Worm (Caenorhabditis elegans) whole organism, young adult: Measurements from ENCODE around the gene cox-17.
A peak's percentile ranks its signal among the peaks of the same experiment; 100 is the strongest.
"Not testable (repeated sequence)": the region's sequence is repeated elsewhere in the genome, so short reads cannot be mapped to it uniquely, and the experiment has no call there.

ENCODE experiments used
- B0261.1 ChIP-seq: sonication (generic microtip); optimal IDR thresholded peaks from 2 replicates; lab custom pipeline; 2016; ENCODE audit warnings: mild to moderate bottlenecking, missing genetic modification characterization, moderate library complexity, missing compliant biosample characterization
- D2030.7 ChIP-seq: fragments of 200-800 bp; sonication (Bioruptor generic); IDR thresholded peaks from 2 replicates; pipeline ENCODE4 v1.3.6; 2022; ENCODE audit warnings: missing genetic modification reagents, missing genetic modification characterization, missing compliant biosample characterization
- F22D6.2 ChIP-seq: sonication (generic microtip); optimal IDR thresholded peaks from 2 replicates; lab custom pipeline; 2016; ENCODE audit warnings: mild to moderate bottlenecking, missing genetic modification characterization, missing compliant biosample characterization
- F23B12.7 ChIP-seq: sonication (generic microtip); optimal IDR thresholded peaks from 2 replicates; lab custom pipeline; 2017; ENCODE audit warnings: missing genetic modification characterization, mild to moderate bottlenecking, missing compliant biosample characterization, antibody characterized with exemption, moderate library complexity; ENCODE audit not compliant: insufficient read depth
- F33H1.4 ChIP-seq: fragments of 200-800 bp; sonication (Bioruptor generic); IDR thresholded peaks from 2 replicates; pipeline ENCODE4 v1.3.6; 2022; ENCODE audit warnings: missing genetic modification reagents, missing genetic modification characterization, missing compliant biosample characterization
- F37B4.10 ChIP-seq: fragments of 200-800 bp; sonication (Bioruptor generic); IDR thresholded peaks from 2 replicates; pipeline ENCODE4 v1.3.6; 2022; ENCODE audit warnings: missing genetic modification characterization, missing compliant biosample characterization
- F49E8.2 ChIP-seq: sonication (generic microtip); optimal IDR thresholded peaks from 3 replicates; lab custom pipeline; 2017; ENCODE audit warnings: missing genetic modification characterization, mild to moderate bottlenecking, missing compliant biosample characterization, antibody characterized with exemption, moderate library complexity; ENCODE audit not compliant: insufficient read depth
- Y53G8AR.9 ChIP-seq: fragments of 200-800 bp; sonication (Bioruptor generic); conservative IDR thresholded peaks from 2 replicates; pipeline ENCODE4 v1.3.6; 2022; ENCODE audit warnings: missing genetic modification reagents, missing genetic modification characterization, missing compliant biosample characterization
- ama-1 ChIP-seq, 3 experiments: fragments of 150-350 bp in 1 of 3; sonication (generic microtip) in 2 of 3; optimal IDR thresholded peaks; 2 replicates each; lab custom pipeline; 2014 to 2018; ENCODE audit warnings: missing biosample characterization in 2 of 3, missing genetic modification characterization in 2 of 3, missing genetic modification reagents in 2 of 3
- atf-7 ChIP-seq: sonication (generic microtip); optimal IDR thresholded peaks from 2 replicates; lab custom pipeline; 2017; ENCODE audit warnings: mild to moderate bottlenecking, missing genetic modification characterization, missing compliant biosample characterization
- attf-3 ChIP-seq: fragments of 200-800 bp; sonication (Bioruptor generic); conservative IDR thresholded peaks from 2 replicates; pipeline ENCODE4 v1.3.6; 2022; ENCODE audit warnings: missing genetic modification reagents, missing genetic modification characterization, missing compliant biosample characterization
- bed-1 ChIP-seq: fragments of 200-800 bp; sonication (Bioruptor generic); IDR thresholded peaks from 2 replicates; pipeline ENCODE4 v1.3.6; 2022; ENCODE audit warnings: missing genetic modification reagents, missing genetic modification characterization, missing compliant biosample characterization
- bed-2 ChIP-seq: fragments of 200-800 bp; sonication (Bioruptor generic); IDR thresholded peaks from 2 replicates; pipeline ENCODE4 v1.3.6; 2022; ENCODE audit warnings: missing genetic modification reagents, missing genetic modification characterization, missing compliant biosample characterization
- cebp-2 ChIP-seq: fragments of 200-800 bp; sonication (Bioruptor generic); IDR thresholded peaks from 2 replicates; pipeline ENCODE4 v1.3.6; 2022; ENCODE audit warnings: missing genetic modification characterization, missing compliant biosample characterization
- ceh-40 ChIP-seq: fragments of 200-800 bp; sonication (Bioruptor generic); IDR thresholded peaks from 2 replicates; pipeline ENCODE4 v1.3.6; 2022; ENCODE audit warnings: missing genetic modification characterization, missing compliant biosample characterization
- ceh-58 ChIP-seq: fragments of 200-800 bp; sonication (Bioruptor generic); IDR thresholded peaks from 2 replicates; pipeline ENCODE4 v1.3.6; 2022; ENCODE audit warnings: missing genetic modification characterization, missing compliant biosample characterization
- chd-7 ChIP-seq: sonication (generic microtip); optimal IDR thresholded peaks from 2 replicates; lab custom pipeline; 2016; ENCODE audit warnings: mild to moderate bottlenecking, missing genetic modification characterization, moderate library complexity, missing compliant biosample characterization
- die-1 ChIP-seq: sonication (generic microtip); optimal IDR thresholded peaks from 2 replicates; lab custom pipeline; 2016; ENCODE audit warnings: missing genotype, mild to moderate bottlenecking, missing genetic modification characterization, missing compliant biosample characterization
- dox-1 ChIP-seq: fragments of 200-800 bp; sonication (Bioruptor generic); IDR thresholded peaks from 2 replicates; pipeline ENCODE4 v1.3.6; 2022; ENCODE audit warnings: missing genetic modification reagents, missing genetic modification characterization, missing compliant biosample characterization
- egl-44 ChIP-seq: fragments of 200-800 bp; sonication (Bioruptor generic); IDR thresholded peaks from 2 replicates; pipeline ENCODE4 v1.3.6; 2022; ENCODE audit warnings: missing genetic modification reagents, missing genetic modification characterization, missing compliant biosample characterization
- egrh-3 ChIP-seq: fragments of 200-800 bp; sonication (Bioruptor generic); IDR thresholded peaks from 2 replicates; pipeline ENCODE4 v1.3.6; 2022; ENCODE audit warnings: missing genetic modification reagents, missing genetic modification characterization, missing compliant biosample characterization
- ekl-4 ChIP-seq: fragments of 200-800 bp; sonication (Bioruptor generic); IDR thresholded peaks from 2 replicates; pipeline ENCODE4 v1.3.6; 2022; ENCODE audit warnings: missing genetic modification reagents, missing genetic modification characterization, missing compliant biosample characterization
- ets-4 ChIP-seq: fragments of 200-800 bp; sonication (Bioruptor generic); optimal IDR thresholded peaks from 2 replicates; lab custom pipeline; 2018; ENCODE audit warnings: mild to moderate bottlenecking, missing genetic modification characterization, missing compliant biosample characterization
- him-1 ChIP-seq: sonication (generic microtip); optimal IDR thresholded peaks from 2 replicates; lab custom pipeline; 2016; ENCODE audit warnings: missing genotype, missing genetic modification reagents, missing genetic modification characterization, missing compliant biosample characterization
- hmg-1.2 ChIP-seq: fragments of 200-800 bp; sonication (Bioruptor generic); IDR thresholded peaks from 2 replicates; pipeline ENCODE4 v1.3.6; 2022; ENCODE audit warnings: missing genetic modification reagents, missing genetic modification characterization, missing compliant biosample characterization
- hsf-1 ChIP-seq: fragments of 200-800 bp; sonication (Bioruptor generic); IDR thresholded peaks from 2 replicates; pipeline ENCODE4 v1.3.6; 2022; ENCODE audit warnings: missing genetic modification reagents, missing genetic modification characterization, missing compliant biosample characterization
- lin-26 ChIP-seq: fragments of 200-800 bp; sonication (Bioruptor generic); IDR thresholded peaks from 2 replicates; pipeline ENCODE4 v1.3.6; 2022; ENCODE audit warnings: missing genetic modification reagents, missing genetic modification characterization, missing compliant biosample characterization
- lsy-27 ChIP-seq: sonication (generic microtip); optimal IDR thresholded peaks from 2 replicates; lab custom pipeline; 2017; ENCODE audit warnings: missing genetic modification characterization, mild to moderate bottlenecking, missing compliant biosample characterization, antibody characterized with exemption, missing genotype, borderline replicate concordance; ENCODE audit not compliant: insufficient read depth
- madf-6 ChIP-seq: fragments of 200-800 bp; sonication (Bioruptor generic); IDR thresholded peaks from 2 replicates; pipeline ENCODE4 v1.3.6; 2022; ENCODE audit warnings: missing genetic modification reagents, missing genetic modification characterization, missing compliant biosample characterization
- mcd-1 ChIP-seq: fragments of 200-800 bp; sonication (Bioruptor generic); IDR thresholded peaks from 2 replicates; pipeline ENCODE4 v1.3.6; 2022; ENCODE audit warnings: missing genetic modification reagents, missing genetic modification characterization, missing compliant biosample characterization
- mxl-1 ChIP-seq: sonication (generic microtip); optimal IDR thresholded peaks from 2 replicates; lab custom pipeline; 2016; ENCODE audit warnings: missing genetic modification characterization, missing compliant biosample characterization
- nfya-1 ChIP-seq: sonication (generic microtip); optimal IDR thresholded peaks from 2 replicates; lab custom pipeline; 2017; ENCODE audit warnings: antibody characterized with exemption, missing compliant biosample characterization, missing genetic modification characterization, borderline replicate concordance; ENCODE audit not compliant: insufficient read depth
- pha-4 ChIP-seq: fragments of 150-350 bp; sonication (generic microtip); optimal IDR thresholded peaks from 2 replicates; lab custom pipeline; 2014; ENCODE audit warnings: missing biosample characterization, missing genetic modification reagents, missing genetic modification characterization
- rcor-1 ChIP-seq: fragments of 200-800 bp; sonication (Bioruptor generic); IDR thresholded peaks from 2 replicates; pipeline ENCODE4 v1.3.6; 2022; ENCODE audit warnings: missing genetic modification reagents, missing genetic modification characterization, missing compliant biosample characterization
- rpc-1 ChIP-seq, 2 experiments: fragments of 150-350 bp in 1 of 2; sonication (generic microtip) in 1 of 2; optimal IDR thresholded peaks; 2 replicates each; lab custom pipeline; 2014 to 2018; ENCODE audit warnings: missing biosample characterization in 1 of 2, missing genetic modification characterization in 1 of 2, missing genetic modification reagents in 1 of 2, missing genotype in 1 of 2
- somi-1 ChIP-seq: fragments of 200-800 bp; sonication (Bioruptor generic); optimal IDR thresholded peaks from 2 replicates; lab custom pipeline; 2018; ENCODE audit warnings: mild to moderate bottlenecking, missing genetic modification characterization, missing compliant biosample characterization
- tbp1 ChIP-seq: fragments of 200-800 bp; sonication (Bioruptor generic); optimal IDR thresholded peaks from 2 replicates; lab custom pipeline; 2018; ENCODE audit warnings: mild to moderate bottlenecking, missing genetic modification characterization, missing compliant biosample characterization
- xnd-1 ChIP-seq: sonication (generic microtip); optimal IDR thresholded peaks from 2 replicates; lab custom pipeline; 2016; ENCODE audit warnings: missing genotype, missing genetic modification reagents, missing genetic modification characterization, missing compliant biosample characterization
- zfh-2 ChIP-seq: fragments of 200-800 bp; sonication (Bioruptor generic); conservative IDR thresholded peaks from 2 replicates; pipeline ENCODE4 v1.3.6; 2022; ENCODE audit warnings: missing genetic modification reagents, missing genetic modification characterization, missing compliant biosample characterization
- ztf-6 ChIP-seq: fragments of 200-800 bp; sonication (Bioruptor generic); IDR thresholded peaks from 2 replicates; pipeline ENCODE4 v1.3.6; 2022; ENCODE audit warnings: missing genetic modification reagents, missing genetic modification characterization, missing compliant biosample characterization

The cox-17 gene

DNA sequence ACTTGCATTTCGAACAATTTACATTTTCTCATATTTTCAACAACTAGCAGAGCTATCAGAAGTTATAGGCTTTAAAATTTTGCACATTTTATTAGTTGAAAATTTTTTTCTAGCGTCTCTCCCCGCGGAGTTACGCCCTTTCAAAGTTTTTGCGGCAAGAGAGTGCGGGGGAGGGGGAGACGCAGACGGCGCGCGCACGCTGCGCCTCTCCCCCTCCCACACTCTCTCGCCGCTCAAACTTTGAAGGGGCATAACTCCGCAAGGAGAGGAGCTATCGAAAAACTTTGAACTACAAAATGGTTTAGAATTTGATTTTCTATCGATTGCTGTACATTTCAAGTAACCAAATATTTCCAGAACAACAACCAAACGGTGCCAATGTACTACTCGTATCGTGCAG lies 36.2 kb downstream of the cox-17 start:
- no peak for TF ChIP-seq atf-7 (tag; lab: Kevin White, UChicago)
- TF ChIP-seq die-1 (tag; lab: Kevin White, UChicago), result no peak
- no peak for TF ChIP-seq B0261.1 (tag; lab: Kevin White, UChicago)
- TF ChIP-seq chd-7, result no peak
- no peak for TF ChIP-seq bed-2 (GFP tag; lab: Robert Waterston, UW)
- TF ChIP-seq bed-1 (GFP tag; lab: Robert Waterston, UW), result no peak
- TF ChIP-seq zfh-2 (GFP tag; lab: Robert Waterston, UW), result peak; percentile 77
- no peak for TF ChIP-seq xnd-1 (tag; lab: Kevin White, UChicago)
- no peak for TF ChIP-seq pha-4
- no peak for TF ChIP-seq cebp-2 (GFP tag; lab: Robert Waterston, UW)
- no peak for TF ChIP-seq somi-1 (GFP tag; lab: Kevin White, UChicago)
- no peak for TF ChIP-seq ztf-6
- TF ChIP-seq F22D6.2 (tag; lab: Kevin White, UChicago), result no peak
- TF ChIP-seq F37B4.10 (GFP tag; lab: Robert Waterston, UW), result no peak
- no peak for TF ChIP-seq ets-4 (GFP tag; lab: Kevin White, UChicago)
- TF ChIP-seq hmg-1.2, result peak; percentile 82
- no peak for TF ChIP-seq F23B12.7 (tag; lab: Kevin White, UChicago)
- no peak for TF ChIP-seq mxl-1
- no peak for TF ChIP-seq nfya-1 (tag; lab: Kevin White, UChicago)
- peak; percentile 70; the same call in 1 of the 2 replicates for TF ChIP-seq egrh-3 (GFP tag; lab: Robert Waterston, UW)
- no peak for TF ChIP-seq ama-1 (optimal IDR thresholded peaks at IDR 0.05; lab: Kevin White, UChicago)
- TF ChIP-seq ama-1 (GFP tag; optimal IDR thresholded peaks at IDR 0.05; lab: Kevin White, UChicago), result no peak
- TF ChIP-seq him-1 (tag; lab: Kevin White, UChicago), result no peak
- TF ChIP-seq ekl-4 (GFP tag; lab: Robert Waterston, UW), result no peak
- TF ChIP-seq, all 124 proteins: peak for 3

DNA sequence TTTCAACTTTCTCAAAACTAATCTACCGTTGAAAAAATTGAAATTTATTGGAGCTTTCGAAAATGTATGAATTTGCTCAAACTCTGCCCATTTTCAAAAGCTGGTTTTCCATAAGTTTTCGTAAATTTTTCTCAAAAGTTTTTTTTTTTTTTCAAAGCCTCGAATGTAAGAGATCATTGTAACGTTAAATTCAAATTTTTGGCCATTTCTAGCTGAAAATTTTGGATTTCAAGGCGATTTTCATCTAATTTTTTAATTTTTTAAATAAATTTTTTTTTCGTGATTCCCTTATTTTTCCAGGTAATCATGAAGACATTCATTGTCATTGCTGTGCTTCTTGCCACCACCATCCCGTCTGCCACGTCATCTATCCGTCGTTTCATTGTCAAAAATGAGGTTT lies 39.3 kb downstream of the cox-17 start, which contains the start of gene hpo-38:
hpo-38 (plus strand) TSS at position 301 of the 400 bp plus-strand sequence.
- TF ChIP-seq Y53G8AR.9 (GFP tag; lab: Robert Waterston, UW) (no peak), B0261.1 (tag; lab: Kevin White, UChicago) (no peak), ceh-40 (GFP tag; lab: Robert Waterston, UW) (no peak), attf-3 (GFP tag; lab: Robert Waterston, UW) (no peak), lsy-27 (tag; lab: Kevin White, UChicago) (no peak), F49E8.2 (tag; lab: Kevin White, UChicago) (no peak), zfh-2 (GFP tag; lab: Robert Waterston, UW) (no peak)

DNA sequence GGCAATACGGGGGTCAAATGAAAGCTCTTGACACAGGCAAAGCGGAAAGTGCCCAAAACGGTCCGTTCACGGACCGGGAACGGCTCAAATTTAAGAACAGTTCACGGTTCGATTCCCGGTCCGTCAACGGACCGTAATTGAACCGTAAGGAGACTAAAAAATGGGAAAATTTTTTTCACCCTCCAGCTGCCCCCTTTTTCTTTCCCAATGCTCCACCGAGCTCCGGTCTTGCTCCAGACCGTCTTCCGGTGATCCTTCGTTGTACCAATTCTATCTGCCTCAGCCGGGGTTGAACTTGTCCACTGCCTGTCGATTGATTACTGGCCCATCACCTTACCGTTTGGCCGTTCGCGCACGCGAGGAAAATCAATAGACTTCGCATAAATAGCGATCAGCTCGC lies 42.1 kb downstream of the cox-17 start:
- peak; percentile 70; the same call in 1 of the 2 replicates for TF ChIP-seq F37B4.10 (GFP tag; lab: Robert Waterston, UW)
- TF ChIP-seq hmg-1.2, result peak; percentile 38; the same call in 1 of the 2 replicates
- TF ChIP-seq bed-1 (GFP tag; lab: Robert Waterston, UW), result 0 out of 2 replicates have a peak, but pooled peaks have one; percentile 82
- TF ChIP-seq rpc-1 (optimal IDR thresholded peaks at IDR 0.05; lab: Kevin White, UChicago), result not testable (repeated sequence)
- TF ChIP-seq rpc-1 (tag; optimal IDR thresholded peaks at IDR 0.05; lab: Kevin White, UChicago), result peak; percentile 46
- peak; percentile 48; the same call in 1 of the 2 replicates for TF ChIP-seq rcor-1
- TF ChIP-seq lin-26 (GFP tag; lab: Robert Waterston, UW), result peak; percentile 94
- TF ChIP-seq dox-1, result peak; percentile 58
- TF ChIP-seq F33H1.4 (GFP tag; lab: Robert Waterston, UW), result 0 out of 2 replicates have a peak, but pooled peaks have one; percentile 14
- TF ChIP-seq D2030.7 (GFP tag; lab: Robert Waterston, UW), result peak; percentile 86
- 0 out of 2 replicates have a peak, but pooled peaks have one; percentile 51 for TF ChIP-seq ceh-58 (GFP tag; lab: Robert Waterston, UW)
- peak; percentile 34 for TF ChIP-seq tbp1 (GFP tag; lab: Kevin White, UChicago)
- TF ChIP-seq egl-44 (GFP tag; lab: Robert Waterston, UW), result peak; percentile 84
- 0 out of 2 replicates have a peak, but pooled peaks have one; percentile 20 for TF ChIP-seq mcd-1
- TF ChIP-seq Y53G8AR.9 (GFP tag; lab: Robert Waterston, UW), result 0 out of 2 replicates have a peak, but pooled peaks have one; percentile 36
- peak; percentile 47; the same call in 1 of the 2 replicates for TF ChIP-seq hsf-1 (GFP tag; lab: Robert Waterston, UW)
- TF ChIP-seq B0261.1 (tag; lab: Kevin White, UChicago), result peak; percentile 32
- peak; percentile 66 for TF ChIP-seq madf-6 (GFP tag; lab: Robert Waterston, UW)
